Fruit fly (Drosophila melanogaster) whole organism, embryonic: ENCODE results near the gene CG14982.

Experiments
- Bgb ChIP-seq: fragments of 200-800 bp; sonication (Bioruptor generic); IDR thresholded peaks from 2 replicates; pipeline ENCODE4 v1.3.6; 2022; ENCODE audit warnings: missing biosample characterization, missing genetic modification characterization; ENCODE audit not compliant: partially characterized antibody
- CG11504 ChIP-seq: fragments of 200-800 bp; sonication (Bioruptor generic); optimal IDR thresholded peaks from 3 replicates; lab custom pipeline; 2019; ENCODE audit warnings: missing biosample characterization, mild to moderate bottlenecking, missing genetic modification characterization, moderate library complexity
- CG12155 ChIP-seq: fragments of 200-800 bp; sonication (Bioruptor generic); optimal IDR thresholded peaks from 3 replicates; lab custom pipeline; 2016; ENCODE audit warnings: missing biosample characterization, missing genetic modification characterization
- CG14050 ChIP-seq: fragments of 200-800 bp; sonication (Bioruptor generic); IDR thresholded peaks from 3 replicates; pipeline ENCODE4 v1.3.6; 2022; ENCODE audit warnings: missing biosample characterization, missing genetic modification characterization
- CG17802 ChIP-seq: fragments of 200-800 bp; sonication (Bioruptor generic); optimal IDR thresholded peaks from 2 replicates; lab custom pipeline; 2018; ENCODE audit warnings: missing biosample characterization, mild to moderate bottlenecking, missing genetic modification characterization, moderate library complexity
- CG18476 ChIP-seq: fragments of 200-800 bp; sonication (Bioruptor generic); optimal IDR thresholded peaks from 2 replicates; lab custom pipeline; 2016; ENCODE audit warnings: missing biosample characterization, mild to moderate bottlenecking, missing genetic modification characterization
- CG18764 ChIP-seq: fragments of 200-800 bp; sonication (Bioruptor generic); optimal IDR thresholded peaks from 3 replicates; lab custom pipeline; 2016; ENCODE audit warnings: missing biosample characterization, missing genetic modification characterization
- CG30403 ChIP-seq: fragments of 200-800 bp; sonication (Bioruptor generic); optimal IDR thresholded peaks from 3 replicates; lab custom pipeline; 2016; ENCODE audit warnings: missing biosample characterization, missing genetic modification characterization
- CG32767 ChIP-seq: fragments of 200-800 bp; sonication (Bioruptor generic); IDR thresholded peaks from 2 replicates; pipeline ENCODE4 v1.3.6; 2022; ENCODE audit warnings: missing biosample characterization, missing genetic modification characterization
- CG3726 ChIP-seq: fragments of 200-800 bp; sonication (Bioruptor generic); IDR thresholded peaks from 3 replicates; pipeline ENCODE4, ENCODE4 v1.3.6; 2022; ENCODE audit warnings: missing biosample characterization, missing genetic modification characterization
- CG4328 ChIP-seq: fragments of 200-800 bp; sonication (Bioruptor generic); optimal IDR thresholded peaks from 3 replicates; lab custom pipeline; 2017; ENCODE audit warnings: missing biosample characterization, missing genetic modification reagents, missing genetic modification characterization
- CG4424 ChIP-seq: fragments of 200-800 bp; sonication (Bioruptor generic); optimal IDR thresholded peaks from 3 replicates; lab custom pipeline; 2016; ENCODE audit warnings: missing biosample characterization, missing genetic modification characterization
- CG6854 ChIP-seq: fragments of 200-800 bp; sonication (Bioruptor generic); optimal IDR thresholded peaks from 3 replicates; lab custom pipeline; 2017; ENCODE audit warnings: missing biosample characterization, mild to moderate bottlenecking, missing genetic modification characterization
- CG8924 ChIP-seq: fragments of 200-800 bp; optimal IDR thresholded peaks from 3 replicates; lab custom pipeline; 2019; ENCODE audit warnings: missing biosample characterization, mild to moderate bottlenecking, missing genetic modification characterization, moderate library complexity
- CG8944 ChIP-seq: fragments of 200-800 bp; sonication (Bioruptor generic); optimal IDR thresholded peaks from 3 replicates; lab custom pipeline; 2016; ENCODE audit warnings: missing biosample characterization, missing genetic modification characterization
- Camta ChIP-seq: fragments of 200-800 bp; sonication (Bioruptor generic); optimal IDR thresholded peaks from 2 replicates; lab custom pipeline; 2016; ENCODE audit warnings: missing biosample characterization, missing genetic modification characterization
- ERR ChIP-seq: fragments of 200-800 bp; sonication (Bioruptor generic); optimal IDR thresholded peaks from 2 replicates; lab custom pipeline; 2016; ENCODE audit warnings: missing biosample characterization, missing genetic modification characterization
- Elba2 ChIP-seq: fragments of 200-800 bp; sonication (Bioruptor generic); optimal IDR thresholded peaks from 3 replicates; lab custom pipeline; 2016; ENCODE audit warnings: missing biosample characterization, missing genetic modification characterization
- Fer2 ChIP-seq: fragments of 200-800 bp; sonication (Bioruptor generic); optimal IDR thresholded peaks from 2 replicates; lab custom pipeline; 2018; ENCODE audit warnings: missing biosample characterization, mild to moderate bottlenecking, missing genetic modification characterization, moderate library complexity
- Gsc ChIP-seq: fragments of 200-800 bp; sonication (Bioruptor generic); IDR thresholded peaks from 2 replicates; pipeline ENCODE4 v1.3.6; 2022; ENCODE audit warnings: missing biosample characterization, missing genetic modification characterization
- H2.0 ChIP-seq: fragments of 200-800 bp; sonication (Bioruptor generic); IDR thresholded peaks from 2 replicates; pipeline ENCODE4 v1.3.6; 2022; ENCODE audit warnings: missing biosample characterization, missing genetic modification characterization
- NC2β ChIP-seq: fragments of 200-800 bp; sonication (Bioruptor generic); optimal IDR thresholded peaks from 2 replicates; lab custom pipeline; 2016; ENCODE audit warnings: missing biosample characterization, missing genetic modification characterization
- NFAT ChIP-seq: fragments of 200-800 bp; sonication (Bioruptor generic); IDR thresholded peaks from 2 replicates; pipeline ENCODE4 v1.3.6; 2022; ENCODE audit warnings: missing biosample characterization, missing genetic modification characterization
- NfI ChIP-seq: fragments of 200-800 bp; sonication (Bioruptor generic); optimal IDR thresholded peaks from 3 replicates; lab custom pipeline; 2018; ENCODE audit warnings: missing biosample characterization, mild to moderate bottlenecking, missing genetic modification characterization, moderate library complexity
- Pdp1 ChIP-seq, 2 experiments: fragments of 200-800 bp; sonication (Bioruptor generic); optimal IDR thresholded peaks; 3 replicates each; lab custom pipeline; 2016; ENCODE audit warnings: missing biosample characterization in 2 of 2, missing genetic modification characterization in 2 of 2, mild to moderate bottlenecking in 1 of 2, moderate library complexity in 1 of 2
- Ptx1 ChIP-seq: fragments of 200-800 bp; sonication (Bioruptor generic); IDR thresholded peaks from 2 replicates; pipeline ENCODE4 v1.3.6; 2022; ENCODE audit warnings: missing biosample characterization, missing genetic modification characterization
- Taf1 ChIP-seq: fragments of 200-800 bp; sonication (Bioruptor generic); IDR thresholded peaks from 2 replicates; pipeline ENCODE4 v1.3.6; 2022; ENCODE audit warnings: missing biosample characterization, missing genetic modification characterization
- cato ChIP-seq: fragments of 200-800 bp; sonication (Bioruptor generic); optimal IDR thresholded peaks from 2 replicates; lab custom pipeline; 2016; ENCODE audit warnings: missing biosample characterization, missing genetic modification characterization, borderline replicate concordance
- chinmo ChIP-seq: fragments of 200-800 bp; sonication (Bioruptor generic); IDR thresholded peaks from 4 replicates; pipeline ENCODE4 v1.3.6; 2022; ENCODE audit warnings: missing biosample characterization, missing genetic modification characterization; ENCODE audit not compliant: partially characterized antibody
- ci ChIP-seq: fragments of 200-800 bp; sonication (Bioruptor generic); IDR thresholded peaks from 3 replicates; pipeline ENCODE4 v1.3.6; 2022; ENCODE audit warnings: missing biosample characterization, missing genetic modification characterization
- dpn ChIP-seq, 2 experiments: fragments of 200-800 bp; sonication (Bioruptor generic); optimal IDR thresholded peaks; 3 replicates each; lab custom pipeline; 2016; ENCODE audit warnings: missing biosample characterization in 2 of 2, missing genetic modification characterization in 2 of 2
- emc ChIP-seq: fragments of 200-800 bp; sonication (Bioruptor generic); optimal IDR thresholded peaks from 2 replicates; lab custom pipeline; 2016; ENCODE audit warnings: missing biosample characterization, missing genetic modification characterization
- fd64A ChIP-seq: fragments of 200-800 bp; sonication (Bioruptor generic); optimal IDR thresholded peaks from 3 replicates; lab custom pipeline; 2018; ENCODE audit warnings: missing biosample characterization, mild to moderate bottlenecking, missing genetic modification characterization
- gfzf ChIP-seq: fragments of 200-800 bp; sonication (Bioruptor generic); optimal IDR thresholded peaks from 2 replicates; lab custom pipeline; 2016; ENCODE audit warnings: missing biosample characterization, mild to moderate bottlenecking, missing genetic modification characterization, moderate library complexity
- hbn ChIP-seq: fragments of 200-800 bp; sonication (Bioruptor generic); IDR thresholded peaks from 2 replicates; pipeline ENCODE4 v1.3.6; 2022; ENCODE audit warnings: missing biosample characterization, missing genetic modification characterization; ENCODE audit not compliant: partially characterized antibody
- hkb ChIP-seq, 2 experiments: fragments of 200-800 bp in 1 of 2; fragments of >200 bp in 1 of 2; sonication (Bioruptor generic) in 1 of 2; IDR thresholded peaks in 1 of 2; optimal IDR thresholded peaks in 1 of 2; 2 replicates each; pipeline versions ENCODE4 v1.3.6 to Lab custom; 2017 to 2022; ENCODE audit warnings: missing biosample characterization in 1 of 2, missing genetic modification characterization in 1 of 2
- ind ChIP-seq: fragments of 200-800 bp; sonication (Bioruptor generic); optimal IDR thresholded peaks from 3 replicates; lab custom pipeline; 2016; ENCODE audit warnings: missing biosample characterization, missing genetic modification characterization
- klu ChIP-seq: fragments of 200-800 bp; sonication (Bioruptor generic); IDR thresholded peaks from 2 replicates; pipeline ENCODE4 v1.3.6; 2022; ENCODE audit warnings: missing biosample characterization, missing genetic modification characterization
- prd ChIP-seq, 3 experiments: fragments of >200 bp in 2 of 3; fragments of 200-800 bp in 1 of 3; sonication (Bioruptor generic) in 1 of 3; optimal IDR thresholded peaks in 2 of 3; IDR thresholded peaks in 1 of 3; 2 replicates in 2 of 3; 3 replicates in 1 of 3; pipeline versions ENCODE4 v1.3.6 to Lab custom; 2017 to 2022; ENCODE audit warnings: missing biosample characterization in 1 of 3, missing genetic modification characterization in 1 of 3
- psq ChIP-seq: fragments of 200-800 bp; sonication (Bioruptor generic); optimal IDR thresholded peaks from 2 replicates; lab custom pipeline; 2017; ENCODE audit warnings: missing biosample characterization, missing genetic modification characterization
- ranshi ChIP-seq: fragments of 200-800 bp; sonication (Bioruptor generic); IDR thresholded peaks from 2 replicates; pipeline ENCODE4 v1.3.6; 2022; ENCODE audit warnings: missing biosample characterization, missing genetic modification characterization
- salm ChIP-seq: fragments of 200-800 bp; sonication (Bioruptor generic); optimal IDR thresholded peaks from 2 replicates; lab custom pipeline; 2018; ENCODE audit warnings: missing biosample characterization, mild to moderate bottlenecking, missing genetic modification characterization
- sisA ChIP-seq: fragments of 200-800 bp; sonication (Bioruptor generic); IDR thresholded peaks from 2 replicates; pipeline ENCODE4 v1.3.6; 2022; ENCODE audit warnings: missing biosample characterization, missing genetic modification characterization
- slbo ChIP-seq: fragments of 200-800 bp; sonication (Bioruptor generic); IDR thresholded peaks from 2 replicates; pipeline ENCODE4 v1.3.6; 2022; ENCODE audit warnings: missing biosample characterization, missing genetic modification characterization
- tap ChIP-seq: fragments of 200-800 bp; optimal IDR thresholded peaks from 3 replicates; lab custom pipeline; 2019; ENCODE audit warnings: missing biosample characterization, mild to moderate bottlenecking, missing genetic modification characterization, moderate library complexity
- tin ChIP-seq: fragments of 200-800 bp; sonication (Bioruptor generic); optimal IDR thresholded peaks from 3 replicates; lab custom pipeline; 2016; ENCODE audit warnings: missing biosample characterization, missing genetic modification characterization
- twi ChIP-seq: fragments of 200-800 bp; optimal IDR thresholded peaks from 2 replicates; lab custom pipeline; 2019; ENCODE audit warnings: missing biosample characterization, mild to moderate bottlenecking, missing genetic modification characterization, moderate library complexity
- unc-4 ChIP-seq: fragments of 200-800 bp; sonication (Bioruptor generic); IDR thresholded peaks from 2 replicates; pipeline ENCODE4 v1.3.6; 2022; ENCODE audit warnings: missing biosample characterization, missing genetic modification characterization; ENCODE audit not compliant: partially characterized antibody
- vnd ChIP-seq: fragments of 200-800 bp; sonication (Bioruptor generic); IDR thresholded peaks from 3 replicates; pipeline ENCODE4 v1.3.6; 2022; ENCODE audit warnings: missing biosample characterization, missing genetic modification characterization; ENCODE audit not compliant: partially characterized antibody

Gene CG14982

DNA sequence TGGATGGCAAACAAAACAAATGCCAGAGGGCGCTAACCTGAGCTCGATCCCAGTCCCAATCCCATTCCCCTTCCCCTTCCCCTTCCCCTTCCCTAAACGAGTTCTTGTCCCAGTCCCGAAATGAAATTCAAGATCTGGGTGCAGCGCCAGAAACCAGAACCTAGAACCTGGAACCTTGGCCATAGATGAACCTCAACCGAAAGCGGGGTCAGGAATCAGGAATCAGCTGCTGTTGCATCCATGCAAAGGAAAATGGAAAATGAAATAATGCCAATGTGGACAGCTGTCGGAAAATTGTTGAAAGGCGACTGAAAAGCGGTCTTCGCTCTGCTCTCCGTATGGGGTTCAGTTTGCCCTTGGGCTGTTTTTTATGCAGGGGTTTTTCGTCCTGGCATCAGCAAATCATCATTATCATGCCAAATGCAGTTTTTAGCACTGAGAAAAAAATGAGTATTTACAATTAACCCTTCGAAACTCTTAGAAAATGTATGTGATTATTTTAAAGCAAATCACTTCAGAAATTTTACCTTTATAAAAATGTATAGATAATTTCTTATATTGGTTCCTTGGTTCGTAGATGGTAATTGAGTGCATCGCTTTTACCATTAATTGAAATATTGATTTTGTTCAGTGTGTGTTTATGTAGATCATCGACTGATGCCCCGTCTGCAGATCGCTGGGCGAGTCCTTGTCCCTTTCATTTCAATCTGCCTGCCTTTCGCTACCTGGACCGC is 35.3 kb downstream of the CG14982 start (continued):
- no peak for TF ChIP-seq salm
- no peak for TF ChIP-seq CG6854 (GFP tag; lab: Kevin White, UChicago)
- no peak for TF ChIP-seq CG32767
- TF ChIP-seq fd64A (GFP tag; lab: Kevin White, UChicago): no peak
- peak; percentile 58 for TF ChIP-seq Elba2 (GFP tag; lab: Kevin White, UChicago)
- TF ChIP-seq CG11504: peak; percentile 10
- TF ChIP-seq ranshi (GFP tag; lab: Robert Waterston, UW): no peak
- TF ChIP-seq NfI (GFP tag; lab: Kevin White, UChicago): no peak
- TF ChIP-seq CG8924 (tag; lab: Kevin White, UChicago): peak; percentile 48
- no peak for TF ChIP-seq CG17802
- TF ChIP-seq twi (tag; lab: Kevin White, UChicago): peak; percentile 2
- TF ChIP-seq CG4328: no peak
- no peak for TF ChIP-seq ERR (GFP tag; lab: Kevin White, UChicago)
- TF ChIP-seq tap (tag; lab: Kevin White, UChicago): no peak
- TF ChIP-seq cato (GFP tag; lab: Kevin White, UChicago): no peak
- TF ChIP-seq vnd (GFP tag; lab: Robert Waterston, UW): no peak
- TF ChIP-seq klu: no peak
- TF ChIP-seq CG3726 (GFP tag; lab: Robert Waterston, UW): no peak
- TF ChIP-seq ci (GFP tag; lab: Robert Waterston, UW): no peak
- TF ChIP-seq CG14050 (GFP tag; lab: Robert Waterston, UW): no peak
- TF ChIP-seq NC2β: peak; percentile 38
- no peak for TF ChIP-seq hkb (optimal IDR thresholded peaks at IDR 0.05; lab: Kevin White, UChicago)
- no peak for TF ChIP-seq hkb (GFP tag; IDR thresholded peaks at IDR 0.05; lab: Robert Waterston, UW)
- no peak for TF ChIP-seq CG30403 (GFP tag; lab: Kevin White, UChicago)
- peak; percentile 51 for TF ChIP-seq CG4424 (GFP tag; lab: Kevin White, UChicago)
- TF ChIP-seq Ptx1 (GFP tag; lab: Robert Waterston, UW): no peak
- TF ChIP-seq tin: peak; percentile 23
- TF ChIP-seq gfzf (GFP tag; lab: Kevin White, UChicago): no peak
- no peak for TF ChIP-seq emc (GFP tag; lab: Kevin White, UChicago)
- no peak for TF ChIP-seq CG8944
- no peak for TF ChIP-seq sisA (GFP tag; lab: Robert Waterston, UW)
- no peak for TF ChIP-seq Gsc (GFP tag; lab: Robert Waterston, UW)
- no peak for TF ChIP-seq hbn (GFP tag; lab: Robert Waterston, UW)
- TF ChIP-seq unc-4 (GFP tag; lab: Robert Waterston, UW): no peak
- TF ChIP-seq Camta: no peak
- no peak for TF ChIP-seq ind
- no peak for TF ChIP-seq prd (optimal IDR thresholded peaks at IDR 0.05; lab: Kevin White, UChicago)
- TF ChIP-seq prd (GFP tag; IDR thresholded peaks at IDR 0.05; lab: Robert Waterston, UW): peak; percentile 77
- no peak for TF ChIP-seq CG12155 (GFP tag; lab: Kevin White, UChicago)
- no peak for TF ChIP-seq dpn (GFP tag; optimal IDR thresholded peaks at IDR 0.05; lab: Kevin White, UChicago)
- no peak for TF ChIP-seq Taf1
- no peak for TF ChIP-seq slbo (GFP tag; lab: Robert Waterston, UW)
- TF ChIP-seq CG18476: no peak
- no peak for TF ChIP-seq Bgb
- no peak for TF ChIP-seq Fer2 (tag; lab: Kevin White, UChicago)
- TF ChIP-seq Pdp1 (GFP tag; optimal IDR thresholded peaks at IDR 0.05; lab: Kevin White, UChicago): no peak
- TF ChIP-seq psq (GFP tag; lab: Kevin White, UChicago): no peak
- no peak for TF ChIP-seq chinmo
- no peak for TF ChIP-seq NFAT (GFP tag; lab: Robert Waterston, UW)
- TF ChIP-seq H2.0 (GFP tag; lab: Robert Waterston, UW): no peak
- no peak for TF ChIP-seq CG18764
